Fruit fly (Drosophila melanogaster) Kc167 (cell line): ENCODE data around the gene BORCS6.

Source experiments
- Myc ChIP-seq: fragments of >200 bp; optimal IDR thresholded peaks from 2 replicates; lab custom pipeline; 2017; ENCODE audit warnings: missing external identifiers
- Sin3A ChIP-seq: fragments of >200 bp; optimal IDR thresholded peaks from 2 replicates; lab custom pipeline; 2018; ENCODE audit warnings: missing external identifiers
- h ChIP-seq: fragments of >200 bp; optimal IDR thresholded peaks from 3 replicates; lab custom pipeline; 2018; ENCODE audit warnings: missing external identifiers
- insv ChIP-seq: fragments of >200 bp; optimal IDR thresholded peaks from 3 replicates; lab custom pipeline; 2018; ENCODE audit warnings: missing external identifiers
- psq ChIP-seq: fragments of >200 bp; optimal IDR thresholded peaks from 2 replicates; lab custom pipeline; 2017; ENCODE audit warnings: missing external identifiers
- ttk ChIP-seq: sonication (Bioruptor generic); optimal IDR thresholded peaks from 2 replicates; lab custom pipeline; 2017; ENCODE audit warnings: missing external identifiers

BORCS6 gene

DNA sequence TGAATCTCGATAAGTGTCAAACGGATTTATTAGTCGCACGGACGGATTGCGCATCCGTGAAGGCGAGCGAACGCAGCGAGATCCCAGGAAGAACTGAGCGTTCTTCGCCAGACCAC, 48.4 kb downstream of the BORCS6 start, which contains the start of gene Kah:
Kah (minus strand) TSS at position 101 of the 116 bp plus-strand sequence.
- TF ChIP-seq Myc = no peak
- no peak for TF ChIP-seq psq (lab: Kevin White, UChicago)
- no peak for TF ChIP-seq insv (lab: Kevin White, UChicago)
- no peak for TF ChIP-seq h (lab: Kevin White, UChicago)

DNA sequence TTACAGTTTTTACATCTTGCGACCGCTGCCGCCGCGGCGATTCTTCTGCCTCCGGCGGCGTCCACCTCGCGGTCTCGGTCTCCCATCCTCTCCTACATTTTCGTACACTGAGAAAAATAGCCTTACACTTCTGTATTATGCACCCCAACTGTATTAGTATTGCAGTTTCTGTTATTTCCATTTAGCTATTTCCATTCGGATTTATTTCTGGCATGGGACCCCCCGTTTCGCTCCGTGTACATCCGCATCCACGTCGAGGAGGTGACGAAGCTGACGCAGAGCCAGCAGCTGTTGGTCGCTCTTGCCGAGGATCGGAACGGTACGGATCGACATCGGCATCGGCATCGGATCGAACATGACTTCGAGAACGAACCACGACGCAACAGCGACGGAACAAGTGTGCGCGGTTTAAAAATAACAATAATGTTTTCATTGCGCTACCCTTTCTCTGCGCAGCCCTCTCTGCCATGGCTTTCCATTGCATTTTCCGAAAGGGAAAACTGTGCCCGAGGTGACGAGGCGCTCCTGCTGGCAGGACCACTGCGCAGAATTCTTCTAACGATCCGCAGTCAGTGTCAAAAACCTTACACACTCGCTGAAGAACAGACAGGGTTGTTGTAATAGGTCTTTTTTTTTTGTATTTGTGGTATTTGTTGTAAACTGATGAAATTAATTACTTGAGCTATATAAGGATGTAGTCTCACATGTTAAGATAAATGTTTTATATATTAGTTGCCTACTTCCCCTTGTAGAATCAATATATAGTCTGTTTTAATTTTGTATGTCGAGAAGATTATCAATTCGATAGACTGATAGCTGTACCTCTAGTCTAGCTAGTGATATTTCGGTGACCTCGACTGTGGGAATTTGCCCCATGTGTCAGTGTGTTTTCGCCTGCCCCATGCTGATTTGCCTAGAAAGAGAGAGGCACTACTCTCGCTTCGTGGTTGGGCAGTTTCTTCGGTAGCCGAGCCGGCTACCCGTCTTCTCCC, 48.9 kb downstream of the BORCS6 start:
- TF ChIP-seq Myc (no peak), insv (lab: Kevin White, UChicago) (no peak), h (lab: Kevin White, UChicago) (no peak), Sin3A (no peak), ttk (no peak), psq (lab: Kevin White, UChicago) (no peak)

DNA sequence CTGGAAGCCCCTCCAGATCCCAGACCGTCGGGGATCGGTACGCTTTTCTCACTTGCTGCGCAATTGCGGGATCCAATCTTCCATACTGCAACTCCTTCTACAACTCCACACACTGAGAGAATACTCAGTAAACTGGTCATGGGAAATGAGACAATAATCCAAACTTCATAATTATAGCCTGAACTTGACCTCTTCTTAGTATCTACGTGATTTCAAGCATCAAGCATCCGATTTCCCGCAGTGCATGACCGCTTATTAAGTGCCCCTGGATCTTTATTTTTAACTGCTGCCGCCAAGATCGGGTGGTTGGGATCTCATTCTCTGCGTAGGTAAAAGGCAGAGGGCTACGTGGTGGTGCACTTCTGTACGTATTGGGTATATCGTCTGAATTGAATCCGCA, 50.7 kb downstream of the BORCS6 start:
- TF ChIP-seq ttk (no peak), insv (lab: Kevin White, UChicago) (no peak), Sin3A (no peak), Myc (no peak), psq (lab: Kevin White, UChicago) (no peak), h (lab: Kevin White, UChicago) (no peak)
